Fruit fly (Drosophila melanogaster) whole organism, embryonic: Measurements from ENCODE around the gene Fbxl4.

ENCODE experiments used
- ATbp ChIP-seq: fragments of 200-800 bp; sonication (Bioruptor generic); optimal IDR thresholded peaks from 2 replicates; lab custom pipeline; 2017; ENCODE audit warnings: missing biosample characterization, mild to moderate bottlenecking, missing genetic modification characterization, missing genetic modification reagents
- CG10565 ChIP-seq: fragments of 200-800 bp; sonication (Bioruptor generic); optimal IDR thresholded peaks from 3 replicates; lab custom pipeline; 2016; ENCODE audit warnings: missing biosample characterization, mild to moderate bottlenecking, missing genetic modification characterization
- CG11504 ChIP-seq: fragments of 200-800 bp; sonication (Bioruptor generic); optimal IDR thresholded peaks from 3 replicates; lab custom pipeline; 2019; ENCODE audit warnings: missing biosample characterization, mild to moderate bottlenecking, missing genetic modification characterization, moderate library complexity
- CG15269 ChIP-seq: fragments of 200-800 bp; sonication (Bioruptor generic); optimal IDR thresholded peaks from 2 replicates; lab custom pipeline; 2018; ENCODE audit warnings: missing biosample characterization, mild to moderate bottlenecking, missing genetic modification characterization, moderate library complexity
- CG1529 ChIP-seq: fragments of 200-800 bp; sonication (Bioruptor generic); optimal IDR thresholded peaks from 3 replicates; lab custom pipeline; 2018; ENCODE audit warnings: missing biosample characterization, missing genetic modification characterization
- CG1603 ChIP-seq: fragments of 200-800 bp; sonication (Bioruptor generic); optimal IDR thresholded peaks from 2 replicates; lab custom pipeline; 2019; ENCODE audit warnings: missing biosample characterization, mild to moderate bottlenecking, missing genetic modification characterization, moderate library complexity
- CG18262 ChIP-seq: fragments of 200-800 bp; optimal IDR thresholded peaks from 3 replicates; lab custom pipeline; 2019; ENCODE audit warnings: missing biosample characterization, mild to moderate bottlenecking, missing genetic modification characterization, moderate library complexity
- CG4730 ChIP-seq: fragments of 200-800 bp; sonication (Bioruptor generic); IDR thresholded peaks from 2 replicates; pipeline ENCODE4 v1.3.6; 2022; ENCODE audit warnings: missing biosample characterization, missing genetic modification characterization
- CG5953 ChIP-seq: fragments of 200-800 bp; sonication (Bioruptor generic); IDR thresholded peaks from 2 replicates; pipeline ENCODE4 v1.3.6; 2022; ENCODE audit warnings: missing biosample characterization, missing genetic modification characterization
- CG7372 ChIP-seq: fragments of 200-800 bp; sonication (Bioruptor generic); IDR thresholded peaks from 2 replicates; pipeline ENCODE4 v1.3.6; 2022; ENCODE audit warnings: missing biosample characterization, missing genetic modification characterization
- CG7839 ChIP-seq: fragments of 200-800 bp; sonication (Bioruptor generic); optimal IDR thresholded peaks from 3 replicates; lab custom pipeline; 2018; ENCODE audit warnings: missing biosample characterization, mild to moderate bottlenecking, missing genetic modification characterization, moderate library complexity
- CG8388 ChIP-seq: fragments of 200-800 bp; sonication (Bioruptor generic); optimal IDR thresholded peaks from 2 replicates; lab custom pipeline; 2019; ENCODE audit warnings: missing biosample characterization, mild to moderate bottlenecking, missing genetic modification characterization, moderate library complexity
- Chrac-16 ChIP-seq: fragments of 200-800 bp; sonication (Bioruptor generic); optimal IDR thresholded peaks from 3 replicates; lab custom pipeline; 2016; ENCODE audit warnings: missing biosample characterization, missing genetic modification characterization
- CoRest ChIP-seq: fragments of 200-800 bp; sonication (Bioruptor generic); optimal IDR thresholded peaks from 3 replicates; lab custom pipeline; 2018; ENCODE audit warnings: missing biosample characterization, mild to moderate bottlenecking, missing genetic modification characterization, moderate library complexity
- Doc2 ChIP-seq: fragments of 200-800 bp; sonication (Bioruptor generic); IDR thresholded peaks from 2 replicates; pipeline ENCODE4 v1.3.6; 2022; ENCODE audit warnings: missing biosample characterization, missing genetic modification characterization
- E2f2 ChIP-seq: fragments of 200-800 bp; sonication (Bioruptor generic); IDR thresholded peaks from 2 replicates; pipeline ENCODE4 v1.3.6; 2022; ENCODE audit warnings: missing biosample characterization, missing genetic modification characterization
- Fer3 ChIP-seq: fragments of 200-800 bp; sonication (Bioruptor generic); optimal IDR thresholded peaks from 2 replicates; lab custom pipeline; 2018; ENCODE audit warnings: missing biosample characterization, mild to moderate bottlenecking, missing genetic modification characterization, moderate library complexity
- Gsc ChIP-seq: fragments of 200-800 bp; sonication (Bioruptor generic); IDR thresholded peaks from 2 replicates; pipeline ENCODE4 v1.3.6; 2022; ENCODE audit warnings: missing biosample characterization, missing genetic modification characterization
- Hand ChIP-seq: fragments of 200-800 bp; sonication (Bioruptor generic); optimal IDR thresholded peaks from 2 replicates; lab custom pipeline; 2017; ENCODE audit warnings: mild to moderate bottlenecking, missing biosample characterization, missing genetic modification reagents, missing genetic modification characterization
- Hr51 ChIP-seq, 2 experiments: fragments of 200-800 bp; sonication (Bioruptor generic); optimal IDR thresholded peaks; 2 replicates in 1 of 2; 3 replicates in 1 of 2; lab custom pipeline; 2016 to 2018; ENCODE audit warnings: missing biosample characterization in 2 of 2, missing genetic modification characterization in 2 of 2, mild to moderate bottlenecking in 1 of 2, moderate library complexity in 1 of 2
- Hr78 ChIP-seq, 2 experiments: fragments of 200-800 bp in 1 of 2; fragments of >200 bp in 1 of 2; sonication (Bioruptor generic) in 1 of 2; optimal IDR thresholded peaks; 2 replicates each; lab custom pipeline; 2017 to 2019; ENCODE audit warnings: missing biosample characterization in 2 of 2, missing genetic modification characterization in 2 of 2, mild to moderate bottlenecking in 1 of 2, moderate library complexity in 1 of 2
- Ravus ChIP-seq: fragments of 200-800 bp; sonication (Bioruptor generic); IDR thresholded peaks from 2 replicates; pipeline ENCODE4 v1.3.6; 2022; ENCODE audit warnings: missing biosample characterization, missing genetic modification characterization
- Sin3A ChIP-seq: fragments of >200 bp; optimal IDR thresholded peaks from 2 replicates; lab custom pipeline; 2018
- Sry-β ChIP-seq: fragments of 200-800 bp; sonication (Bioruptor generic); optimal IDR thresholded peaks from 2 replicates; lab custom pipeline; 2018; ENCODE audit warnings: missing biosample characterization, mild to moderate bottlenecking, missing genetic modification characterization, moderate library complexity
- Trl ChIP-seq, 3 experiments: fragments of >200 bp in 2 of 3; fragments of 200-800 bp in 1 of 3; sonication (Bioruptor generic) in 1 of 3; optimal IDR thresholded peaks; 2 replicates in 1 of 3; 3 replicates in 2 of 3; lab custom pipeline; 2016 to 2017; ENCODE audit warnings: missing biosample characterization in 1 of 3, missing genetic modification characterization in 1 of 3
- al ChIP-seq: fragments of 200-800 bp; sonication (Bioruptor generic); IDR thresholded peaks from 2 replicates; pipeline ENCODE4 v1.3.6; 2022; ENCODE audit warnings: missing biosample characterization, missing genetic modification characterization
- bab2 ChIP-seq: fragments of 200-800 bp; sonication (Bioruptor generic); optimal IDR thresholded peaks from 2 replicates; lab custom pipeline; 2016; ENCODE audit warnings: missing biosample characterization, missing genetic modification characterization
- chinmo ChIP-seq: fragments of 200-800 bp; sonication (Bioruptor generic); IDR thresholded peaks from 4 replicates; pipeline ENCODE4 v1.3.6; 2022; ENCODE audit warnings: missing biosample characterization, missing genetic modification characterization; ENCODE audit not compliant: partially characterized antibody
- ci ChIP-seq: fragments of 200-800 bp; sonication (Bioruptor generic); IDR thresholded peaks from 3 replicates; pipeline ENCODE4 v1.3.6; 2022; ENCODE audit warnings: missing biosample characterization, missing genetic modification characterization
- esg ChIP-seq: fragments of 200-800 bp; sonication (Bioruptor generic); conservative IDR thresholded peaks from 2 replicates; pipeline ENCODE4 v1.3.6; 2022; ENCODE audit warnings: missing biosample characterization, missing genetic modification characterization
- ewg ChIP-seq: fragments of 200-800 bp; sonication (Bioruptor generic); optimal IDR thresholded peaks from 3 replicates; lab custom pipeline; 2017; ENCODE audit warnings: mild to moderate bottlenecking, missing biosample characterization, missing genetic modification reagents, missing genetic modification characterization
- jing ChIP-seq: fragments of 200-800 bp; sonication (Bioruptor generic); optimal IDR thresholded peaks from 2 replicates; lab custom pipeline; 2018; ENCODE audit warnings: missing biosample characterization, mild to moderate bottlenecking, missing genetic modification characterization
- jumu ChIP-seq: fragments of 200-800 bp; sonication (Bioruptor generic); optimal IDR thresholded peaks from 3 replicates; lab custom pipeline; 2016; ENCODE audit warnings: missing biosample characterization, missing genetic modification characterization
- kah ChIP-seq: fragments of 200-800 bp; sonication (Bioruptor generic); optimal IDR thresholded peaks from 2 replicates; lab custom pipeline; 2018; ENCODE audit warnings: missing biosample characterization, mild to moderate bottlenecking, missing genetic modification characterization
- lilli ChIP-seq: fragments of 200-800 bp; sonication (Bioruptor generic); optimal IDR thresholded peaks from 3 replicates; lab custom pipeline; 2016; ENCODE audit warnings: missing biosample characterization, missing genetic modification characterization
- odd ChIP-seq: fragments of 200-800 bp; sonication (Bioruptor generic); optimal IDR thresholded peaks from 2 replicates; lab custom pipeline; 2017; ENCODE audit warnings: missing biosample characterization, mild to moderate bottlenecking, missing genetic modification characterization
- org-1 ChIP-seq: fragments of 200-800 bp; sonication (Bioruptor generic); optimal IDR thresholded peaks from 2 replicates; lab custom pipeline; 2017; ENCODE audit warnings: missing biosample characterization, missing genetic modification characterization
- otp ChIP-seq: fragments of 200-800 bp; sonication (Bioruptor generic); IDR thresholded peaks from 3 replicates; pipeline ENCODE4, ENCODE4 v1.3.6; 2022; ENCODE audit warnings: missing biosample characterization, missing genetic modification characterization
- ro ChIP-seq: fragments of 200-800 bp; sonication (Bioruptor generic); IDR thresholded peaks from 2 replicates; pipeline ENCODE4 v1.3.6; 2022; ENCODE audit warnings: missing biosample characterization, missing genetic modification characterization
- run ChIP-seq: fragments of 200-800 bp; sonication (Bioruptor generic); optimal IDR thresholded peaks from 3 replicates; lab custom pipeline; 2018; ENCODE audit warnings: missing biosample characterization, mild to moderate bottlenecking, missing genetic modification characterization
- scrt ChIP-seq: fragments of 200-800 bp; sonication (Bioruptor generic); optimal IDR thresholded peaks from 2 replicates; lab custom pipeline; 2018; ENCODE audit warnings: missing biosample characterization, mild to moderate bottlenecking, missing genetic modification characterization, moderate library complexity
- sens-2 ChIP-seq: fragments of 200-800 bp; sonication (Bioruptor generic); IDR thresholded peaks from 2 replicates; pipeline ENCODE4 v1.3.6; 2022; ENCODE audit warnings: missing biosample characterization, missing genetic modification characterization
- slbo ChIP-seq: fragments of 200-800 bp; sonication (Bioruptor generic); IDR thresholded peaks from 2 replicates; pipeline ENCODE4 v1.3.6; 2022; ENCODE audit warnings: missing biosample characterization, missing genetic modification characterization
- sqz ChIP-seq: fragments of 200-800 bp; sonication (Bioruptor generic); optimal IDR thresholded peaks from 3 replicates; lab custom pipeline; 2018; ENCODE audit warnings: missing biosample characterization, mild to moderate bottlenecking, missing genetic modification characterization
- stc ChIP-seq: fragments of 200-800 bp; sonication (Bioruptor generic); IDR thresholded peaks from 2 replicates; pipeline ENCODE4 v1.3.6; 2022; ENCODE audit warnings: missing biosample characterization, missing genetic modification characterization
- tin ChIP-seq: fragments of 200-800 bp; sonication (Bioruptor generic); optimal IDR thresholded peaks from 3 replicates; lab custom pipeline; 2016; ENCODE audit warnings: missing biosample characterization, missing genetic modification characterization
- tio ChIP-seq: fragments of 200-800 bp; sonication (Bioruptor generic); optimal IDR thresholded peaks from 2 replicates; lab custom pipeline; 2017; ENCODE audit warnings: missing biosample characterization, missing genetic modification characterization, inconsistent platforms
- zfh2 ChIP-seq: fragments of 200-800 bp; sonication (Bioruptor generic); optimal IDR thresholded peaks from 2 replicates; lab custom pipeline; 2016; ENCODE audit warnings: missing biosample characterization, missing genetic modification characterization

Fbxl4 gene

DNA sequence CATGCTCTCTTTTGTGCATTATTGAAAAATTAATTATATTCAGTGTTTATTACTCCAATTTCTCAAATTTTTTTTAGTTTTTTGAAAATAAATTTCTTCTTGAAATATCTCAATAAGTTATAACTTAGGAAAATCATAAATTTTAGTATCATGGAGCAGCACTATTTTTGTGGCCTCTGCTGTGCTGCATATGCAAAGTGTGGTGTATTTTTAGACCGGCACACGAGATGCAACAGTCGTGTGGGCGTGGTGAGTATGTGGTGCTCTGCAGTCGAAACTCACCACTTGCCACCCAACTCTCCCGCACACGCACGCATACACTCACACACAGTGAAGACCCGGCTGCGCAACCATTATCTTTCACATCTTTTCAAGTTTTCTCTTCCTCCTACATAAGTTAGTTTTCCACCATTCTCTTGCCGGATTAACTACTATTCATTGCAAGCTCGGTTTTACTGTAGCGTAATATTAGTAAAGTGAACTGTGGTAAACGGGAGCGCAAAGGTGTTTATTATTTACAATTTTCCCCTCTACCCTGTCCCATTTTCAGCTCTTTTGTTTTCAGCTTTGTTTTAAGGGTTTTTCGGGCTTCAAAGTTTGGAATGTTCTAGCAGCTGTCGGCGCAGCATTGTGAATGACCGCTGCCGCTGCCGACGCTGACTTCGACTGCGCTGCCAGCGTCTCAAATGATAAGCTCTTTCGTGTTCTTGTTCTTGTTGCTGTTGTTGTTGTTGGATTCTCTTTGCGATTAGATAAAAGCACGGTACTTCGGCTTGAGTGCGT lies 29.1 kb downstream of the Fbxl4 start (continued):
- TF ChIP-seq jumu (no peak), ci (GFP tag; lab: Robert Waterston, UW) (peak; percentile 90), Sin3A (lab: Kevin White, UChicago) (no peak), CG8388 (GFP tag; lab: Kevin White, UChicago) (peak; percentile 77), tin (GFP tag; lab: Kevin White, UChicago) (peak; percentile 70), kah (GFP tag; lab: Kevin White, UChicago) (peak; percentile 49), tio (GFP tag; lab: Kevin White, UChicago) (peak; percentile 1), ro (GFP tag; lab: Robert Waterston, UW) (no peak), CG10565 (GFP tag; lab: Kevin White, UChicago) (no peak), CG1603 (tag; lab: Kevin White, UChicago) (peak; percentile 40), Chrac-16 (GFP tag; lab: Kevin White, UChicago) (no peak), Hr78 (GFP tag; optimal IDR thresholded peaks at IDR 0.05; lab: Kevin White, UChicago) (peak in 1 of 2 experiments; percentile 0), bab2 (GFP tag; lab: Kevin White, UChicago) (no peak), slbo (GFP tag; lab: Robert Waterston, UW) (peak; percentile 24; the same call in 1 of the 2 replicates), stc (GFP tag; lab: Robert Waterston, UW) (peak; percentile 68), esg (0 out of 2 replicates have a peak, but pooled peaks have one; percentile 21), odd (GFP tag; lab: Kevin White, UChicago) (peak; percentile 26), run (tag; lab: Kevin White, UChicago) (no peak), Trl (optimal IDR thresholded peaks at IDR 0.05; lab: Kevin White, UChicago) (peak; percentile 16 to 22), Trl (GFP tag; optimal IDR thresholded peaks at IDR 0.05; lab: Kevin White, UChicago) (peak; percentile 20), Hr51 (GFP tag; optimal IDR thresholded peaks at IDR 0.05; lab: Kevin White, UChicago) (peak in 1 of 2 experiments; percentile 75), CG7839 (tag; lab: Kevin White, UChicago) (peak; percentile 72), chinmo (GFP tag; lab: Robert Waterston, UW) (peak; percentile 54; the same call in 1 of the 4 replicates), CG7372 (GFP tag; lab: Robert Waterston, UW) (0 out of 2 replicates have a peak, but pooled peaks have one; percentile 29), CG18262 (tag; lab: Kevin White, UChicago) (peak; percentile 67), otp (peak; percentile 59; the same call in 2 of the 3 replicates), zfh2 (no peak), ATbp (GFP tag; lab: Kevin White, UChicago) (peak; percentile 68), CG5953 (GFP tag; lab: Robert Waterston, UW) (peak; percentile 43; the same call in 1 of the 2 replicates), lilli (GFP tag; lab: Kevin White, UChicago) (peak; percentile 33), CG11504 (tag; lab: Kevin White, UChicago) (peak; percentile 83), Sry-β (GFP tag; lab: Kevin White, UChicago) (peak; percentile 9), Hand (no peak), sqz (GFP tag; lab: Kevin White, UChicago) (peak; percentile 57), Doc2 (GFP tag; lab: Robert Waterston, UW) (no peak), scrt (GFP tag; lab: Kevin White, UChicago) (peak; percentile 67), org-1 (peak; percentile 27), CG4730 (GFP tag; lab: Robert Waterston, UW) (no peak), Gsc (GFP tag; lab: Robert Waterston, UW) (no peak), Fer3 (tag; lab: Kevin White, UChicago) (peak; percentile 35), sens-2 (GFP tag; lab: Robert Waterston, UW) (peak; percentile 51; the same call in 1 of the 2 replicates), Ravus (GFP tag; lab: Robert Waterston, UW) (no peak), E2f2 (GFP tag; lab: Robert Waterston, UW) (peak; percentile 51), ewg (GFP tag; lab: Kevin White, UChicago) (peak; percentile 14), CG1529 (peak; percentile 46), al (GFP tag; lab: Robert Waterston, UW) (no peak), jing (peak; percentile 12), CG15269 (tag; lab: Kevin White, UChicago) (peak; percentile 58), CoRest (tag; lab: Kevin White, UChicago) (peak; percentile 61)
